Worm (Caenorhabditis elegans): ENCODE measurements around the gene srlf-23.

srlf-23 gene

ce11 chrV:904232-904983 lies 11.1 kb upstream of the srlf-23 start, which contains the start of gene trm-2A (continued):
- no peak for TF ChIP-seq Y95B8A.8 (GFP tag; IDR thresholded peaks at IDR 0.05)
- no peak for TF ChIP-seq let-526 (GFP tag; IDR thresholded peaks at IDR 0.05)
- peak; percentile 18 for TF ChIP-seq lsl-1 (GFP tag; optimal IDR thresholded peaks at IDR 0.05)
- TF ChIP-seq somi-1 (GFP tag; optimal IDR thresholded peaks at IDR 0.05) = no peak
- TF ChIP-seq mcd-1 (GFP tag; IDR thresholded peaks at IDR 0.05) = peak; percentile 97
- TF ChIP-seq ceh-79 (tag; optimal IDR thresholded peaks at IDR 0.05) = no peak
- 0 out of 2 replicates have a peak, but pooled peaks have one; percentile 22 for TF ChIP-seq ceh-100 (GFP tag; IDR thresholded peaks at IDR 0.05)
- TF ChIP-seq zfh-2 (GFP tag; conservative IDR thresholded peaks at IDR 0.05) = peak; percentile 37; the same call in 1 of the 2 replicates
- TF ChIP-seq efl-1 (GFP tag; optimal IDR thresholded peaks at IDR 0.05) = peak; percentile 76
- peak; percentile 50; the same call in 1 of the 2 replicates for TF ChIP-seq madf-6 (GFP tag; IDR thresholded peaks at IDR 0.05)
- TF ChIP-seq snpc-3.4 (tag; optimal IDR thresholded peaks at IDR 0.05) = peak; percentile 70
- 0 out of 2 replicates have a peak, but pooled peaks have one; percentile 38 for TF ChIP-seq madf-3 (GFP tag; IDR thresholded peaks at IDR 0.05)
- peak; percentile 74 for TF ChIP-seq dpl-1 (GFP tag; optimal IDR thresholded peaks at IDR 0.05)
- TF ChIP-seq lin-40 (tag; optimal IDR thresholded peaks at IDR 0.05) = peak; percentile 45
- TF ChIP-seq attf-5 (GFP tag; optimal IDR thresholded peaks at IDR 0.05) = peak; percentile 15

ce11 chrV:903460-903859 lies 10.1 kb upstream of the srlf-23 start, which contains the start of gene fmo-5:
TSS of gene fmo-5 (minus strand) at chrV:903665.
- TF ChIP-seq lir-1 (GFP tag; conservative IDR thresholded peaks at IDR 0.05) (no peak), lin-54 (GFP tag; optimal IDR thresholded peaks at IDR 0.05) (no peak), F57A8.1 (GFP tag; optimal IDR thresholded peaks at IDR 0.05) (no peak), Y56A3A.18 (GFP tag; IDR thresholded peaks at IDR 0.05) (no peak), ccch-3 (GFP tag; optimal IDR thresholded peaks at IDR 0.05) (no peak), ceh-100 (GFP tag; IDR thresholded peaks at IDR 0.05) (no peak), repo-1 (tag; optimal IDR thresholded peaks at IDR 0.05) (no peak), ztf-26 (tag; optimal IDR thresholded peaks at IDR 0.05) (peak; percentile 31), hlh-26 (GFP tag; conservative IDR thresholded peaks at IDR 0.05) (no peak), F22D6.2 (tag; optimal IDR thresholded peaks at IDR 0.05) (peak; percentile 25), lin-26 (GFP tag; IDR thresholded peaks at IDR 0.05) (no peak), F33H1.4 (GFP tag; IDR thresholded peaks at IDR 0.05) (no peak), mes-4 (tag; optimal IDR thresholded peaks at IDR 0.05) (no peak), rec-8 (tag; optimal IDR thresholded peaks at IDR 0.05) (no peak), lin-40 (tag; optimal IDR thresholded peaks at IDR 0.05) (no peak), xnd-1 (tag; optimal IDR thresholded peaks at IDR 0.05) (no peak), nhr-80 (tag; optimal IDR thresholded peaks at IDR 0.05) (peak; percentile 15), akir-1 (GFP tag; optimal IDR thresholded peaks at IDR 0.05) (no peak), F37B4.10 (GFP tag; IDR thresholded peaks at IDR 0.05) (no peak), C06A6.2 (GFP tag; conservative IDR thresholded peaks at IDR 0.05) (0 out of 2 replicates have a peak, but pooled peaks have one; percentile 28), tbx-9 (tag; optimal IDR thresholded peaks at IDR 0.05; ENCODE audit: borderline replicate concordance) (no peak), madf-3 (GFP tag; IDR thresholded peaks at IDR 0.05) (0 out of 2 replicates have a peak, but pooled peaks have one; percentile 14), athp-1 (tag; optimal IDR thresholded peaks at IDR 0.05) (no peak), zfh-2 (GFP tag; conservative IDR thresholded peaks at IDR 0.05) (no peak), snpc-1.3 (tag; optimal IDR thresholded peaks at IDR 0.05; ENCODE audit: insufficient read depth) (no peak), T07F8.4 (tag; optimal IDR thresholded peaks at IDR 0.05) (no peak), mcd-1 (GFP tag; IDR thresholded peaks at IDR 0.05) (peak; percentile 58), ztf-22 (GFP tag; optimal IDR thresholded peaks at IDR 0.05) (no peak), sptf-2 (GFP tag; optimal IDR thresholded peaks at IDR 0.05) (no peak), F10E7.11 (tag; optimal IDR thresholded peaks at IDR 0.05) (no peak), fkh-3 (tag; optimal IDR thresholded peaks at IDR 0.05) (no peak), ztf-6 (GFP tag; IDR thresholded peaks at IDR 0.05) (no peak), F39B2.1 (GFP tag; IDR thresholded peaks at IDR 0.05) (no peak), unc-130 (GFP tag; optimal IDR thresholded peaks at IDR 0.05) (no peak), ztf-18 (tag; optimal IDR thresholded peaks at IDR 0.05) (no peak), hmg-1.2 (GFP tag; IDR thresholded peaks at IDR 0.05) (peak; percentile 80)
